Fruit fly (Drosophila melanogaster) S2 (cell line): ENCODE results near the gene CG33489.

Source experiments
- CG8478 ChIP-seq: fragments of >200 bp; optimal IDR thresholded peaks from 2 replicates; lab custom pipeline; 2018
- CTCF ChIP-seq, 2 experiments: fragments of >200 bp; optimal IDR thresholded peaks; 2 replicates each; lab custom pipeline; 2018

DNA sequence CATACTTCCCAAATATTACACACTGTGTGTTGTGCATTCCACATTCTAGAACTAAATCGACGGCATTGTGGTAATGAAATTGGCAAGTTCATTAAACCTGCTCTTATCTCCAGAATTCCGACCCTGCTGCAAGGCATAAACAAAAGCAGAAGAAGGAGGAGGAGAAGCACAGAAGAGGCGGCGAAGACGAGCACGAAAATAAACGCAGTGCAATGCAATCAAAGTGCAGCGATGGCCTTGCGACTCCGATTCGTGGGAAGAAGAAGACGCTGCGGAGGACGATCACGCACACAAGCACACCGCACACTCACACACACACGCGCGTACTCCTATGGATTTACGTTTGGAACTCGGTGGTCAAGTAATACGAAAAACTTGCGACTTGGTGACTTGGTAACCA, 16.0 kb downstream of the CG33489 start:
- TF ChIP-seq CG8478 (lab: Kevin White, UChicago), result no peak
- no peak for TF ChIP-seq CTCF (optimal IDR thresholded peaks at IDR 0.05; lab: Kevin White, UChicago)
